Worm (Caenorhabditis elegans) whole organism, L4 larva: ENCODE data around the gene F21D5.7.
A peak's percentile ranks its signal among the peaks of the same experiment; 100 is the strongest.

Experiments used
- D1046.2 ChIP-seq: fragments of 200-800 bp; sonication (Bioruptor generic); IDR thresholded peaks from 2 replicates; pipeline ENCODE4 v1.3.6; 2022; ENCODE audit warnings: missing genetic modification characterization, missing compliant biosample characterization
- F10B5.3 ChIP-seq: sonication (generic microtip); optimal IDR thresholded peaks from 2 replicates; lab custom pipeline; 2016; ENCODE audit warnings: mild to moderate bottlenecking, missing genetic modification characterization, missing compliant biosample characterization
- F26F4.8 ChIP-seq: fragments of 200-800 bp; sonication (Bioruptor generic); conservative IDR thresholded peaks from 2 replicates; pipeline ENCODE4 v1.3.6; 2022; ENCODE audit warnings: missing genetic modification characterization, missing compliant biosample characterization
- T20F7.1 ChIP-seq: fragments of 200-800 bp; sonication (Bioruptor generic); optimal IDR thresholded peaks from 2 replicates; lab custom pipeline; 2018; ENCODE audit warnings: mild to moderate bottlenecking, missing genetic modification characterization, missing compliant biosample characterization
- Y48G9A.11 ChIP-seq: fragments of 200-800 bp; sonication (Bioruptor generic); IDR thresholded peaks from 2 replicates; pipeline ENCODE4 v1.3.6; 2022; ENCODE audit warnings: missing genetic modification reagents, missing genetic modification characterization, missing compliant biosample characterization
- Y5F2A.4 ChIP-seq: fragments of 200-800 bp; sonication (Bioruptor generic); optimal IDR thresholded peaks from 2 replicates; lab custom pipeline; 2018; ENCODE audit warnings: mild to moderate bottlenecking, missing genetic modification characterization, missing compliant biosample characterization
- Y75B8A.6 ChIP-seq: fragments of 200-800 bp; sonication (Bioruptor generic); IDR thresholded peaks from 2 replicates; pipeline ENCODE4 v1.3.6; 2022; ENCODE audit warnings: missing genetic modification reagents, missing genetic modification characterization, missing compliant biosample characterization
- ZK546.5 ChIP-seq, 2 experiments: sonication (generic microtip); optimal IDR thresholded peaks; 2 replicates each; lab custom pipeline; 2017; ENCODE audit warnings: missing biosample characterization in 2 of 2, missing genetic modification characterization in 2 of 2
- aha-1 ChIP-seq: fragments of 150-350 bp; peaks from one replicate; lab custom pipeline; 2014; ENCODE audit warnings: missing biosample characterization, missing genetic modification characterization
- attf-4 ChIP-seq: sonication (generic microtip); optimal IDR thresholded peaks from 3 replicates; lab custom pipeline; 2017; ENCODE audit warnings: missing biosample characterization, missing genetic modification characterization
- daf-16 ChIP-seq, 3 experiments: sonication (generic microtip); optimal IDR thresholded peaks; 2 replicates each; lab custom pipeline; 2016 to 2017; ENCODE audit warnings: missing genetic modification characterization in 3 of 3, missing genetic modification reagents in 3 of 3, mild to moderate bottlenecking in 2 of 3, missing compliant biosample characterization in 2 of 3, missing biosample characterization in 1 of 3, moderate library complexity in 1 of 3
- daf-19 ChIP-seq: fragments of 200-800 bp; sonication (Bioruptor generic); conservative IDR thresholded peaks from 2 replicates; pipeline ENCODE4 v1.3.6; 2022; ENCODE audit warnings: missing genetic modification characterization, missing compliant biosample characterization
- dmd-6 ChIP-seq: fragments of 200-800 bp; sonication (Bioruptor generic); IDR thresholded peaks from 2 replicates; pipeline ENCODE4 v1.3.6; 2022; ENCODE audit warnings: missing genetic modification reagents, missing genetic modification characterization, missing compliant biosample characterization
- dmd-8 ChIP-seq: fragments of 200-800 bp; sonication (Bioruptor generic); IDR thresholded peaks from 2 replicates; pipeline ENCODE4 v1.3.6; 2022; ENCODE audit warnings: missing genetic modification characterization, missing compliant biosample characterization
- dpl-1 ChIP-seq: fragments of 150-350 bp; optimal IDR thresholded peaks from 2 replicates; lab custom pipeline; 2014; ENCODE audit warnings: missing biosample characterization, missing genetic modification reagents, missing genetic modification characterization
- dve-1 ChIP-seq: sonication (generic microtip); optimal IDR thresholded peaks from 2 replicates; lab custom pipeline; 2017; ENCODE audit warnings: antibody characterized with exemption, mild to moderate bottlenecking, missing genetic modification characterization, missing compliant biosample characterization; ENCODE audit not compliant: insufficient read depth
- egl-27 ChIP-seq: sonication (generic microtip); optimal IDR thresholded peaks from 3 replicates; lab custom pipeline; 2017; ENCODE audit warnings: missing biosample characterization, missing genetic modification reagents, missing genetic modification characterization
- fos-1 ChIP-seq: fragments of 150-350 bp; optimal IDR thresholded peaks from 2 replicates; lab custom pipeline; 2014; ENCODE audit warnings: missing biosample characterization, missing genetic modification characterization
- gei-8 ChIP-seq: fragments of 200-800 bp; sonication (Bioruptor generic); optimal IDR thresholded peaks from 2 replicates; lab custom pipeline; 2018; ENCODE audit warnings: mild to moderate bottlenecking, missing genetic modification characterization, missing compliant biosample characterization
- hif-1 ChIP-seq, 2 experiments: sonication (generic microtip); optimal IDR thresholded peaks; 2 replicates each; lab custom pipeline; 2016 to 2017; ENCODE audit warnings: missing compliant biosample characterization in 2 of 2, missing genetic modification characterization in 2 of 2, missing genetic modification reagents in 2 of 2, missing genotype in 2 of 2, mild to moderate bottlenecking in 1 of 2
- hlh-11 ChIP-seq: fragments of 200-800 bp; sonication (Bioruptor generic); optimal IDR thresholded peaks from 2 replicates; lab custom pipeline; 2018; ENCODE audit warnings: mild to moderate bottlenecking, missing genetic modification characterization, missing compliant biosample characterization
- hlh-30 ChIP-seq: sonication (generic microtip); optimal IDR thresholded peaks from 2 replicates; lab custom pipeline; 2017; ENCODE audit warnings: antibody characterized with exemption, mild to moderate bottlenecking, missing genetic modification characterization, missing compliant biosample characterization; ENCODE audit not compliant: insufficient read depth
- jun-1 ChIP-seq: fragments of 150-350 bp; optimal IDR thresholded peaks from 2 replicates; lab custom pipeline; 2014; ENCODE audit warnings: missing biosample characterization, missing genetic modification reagents, missing genetic modification characterization
- lin-38 ChIP-seq: fragments of 200-800 bp; sonication (Bioruptor generic); IDR thresholded peaks from 2 replicates; pipeline ENCODE4 v1.3.6; 2022; ENCODE audit warnings: missing genetic modification reagents, missing genetic modification characterization, missing compliant biosample characterization
- lin-39 ChIP-seq: fragments of 150-350 bp; optimal IDR thresholded peaks from 2 replicates; lab custom pipeline; 2014; ENCODE audit warnings: missing biosample characterization, missing genetic modification reagents, missing genetic modification characterization
- madf-5 ChIP-seq, 2 experiments: fragments of 200-800 bp; sonication (Bioruptor generic); IDR thresholded peaks; 2 replicates each; pipeline ENCODE4 v1.3.6; 2022; ENCODE audit warnings: missing compliant biosample characterization in 2 of 2, missing genetic modification characterization in 2 of 2
- mdl-1 ChIP-seq, 2 experiments: fragments of 150-350 bp in 1 of 2; sonication (generic microtip) in 1 of 2; optimal IDR thresholded peaks; 2 replicates each; lab custom pipeline; 2014 to 2017; ENCODE audit warnings: missing biosample characterization in 2 of 2, missing genetic modification characterization in 2 of 2
- mdt-29 ChIP-seq: fragments of 200-800 bp; sonication (Bioruptor generic); IDR thresholded peaks from 2 replicates; pipeline ENCODE4 v1.3.6; 2022; ENCODE audit warnings: missing genetic modification reagents, missing genetic modification characterization, missing compliant biosample characterization
- mes-2 ChIP-seq: sonication (generic microtip); optimal IDR thresholded peaks from 2 replicates; lab custom pipeline; 2016; ENCODE audit warnings: missing genotype, mild to moderate bottlenecking, missing genetic modification characterization, missing compliant biosample characterization; ENCODE audit not compliant: poor library complexity, severe bottlenecking
- nhr-102 ChIP-seq: sonication (generic microtip); optimal IDR thresholded peaks from 2 replicates; lab custom pipeline; 2016; ENCODE audit warnings: mild to moderate bottlenecking, missing genetic modification characterization, moderate library complexity, missing compliant biosample characterization
- nhr-111 ChIP-seq: fragments of 200-800 bp; sonication (Bioruptor generic); optimal IDR thresholded peaks from 2 replicates; lab custom pipeline; 2018; ENCODE audit warnings: mild to moderate bottlenecking, missing genetic modification characterization, missing compliant biosample characterization
- nhr-25 ChIP-seq: sonication (generic microtip); optimal IDR thresholded peaks from 2 replicates; lab custom pipeline; 2017; ENCODE audit warnings: missing genetic modification characterization, mild to moderate bottlenecking, missing compliant biosample characterization, antibody characterized with exemption, moderate library complexity, borderline replicate concordance; ENCODE audit not compliant: insufficient read depth
- nhr-41 ChIP-seq: fragments of 200-800 bp; sonication (Bioruptor generic); IDR thresholded peaks from 2 replicates; pipeline ENCODE4 v1.3.6; 2022; ENCODE audit warnings: missing genetic modification reagents, missing genetic modification characterization, missing compliant biosample characterization
- nhr-48 ChIP-seq: sonication (generic microtip); optimal IDR thresholded peaks from 2 replicates; lab custom pipeline; 2016; ENCODE audit warnings: mild to moderate bottlenecking, missing genetic modification characterization, missing compliant biosample characterization
- php-3 ChIP-seq: fragments of 200-800 bp; sonication (Bioruptor generic); IDR thresholded peaks from 2 replicates; pipeline ENCODE4 v1.3.6; 2022; ENCODE audit warnings: missing genetic modification reagents, missing genetic modification characterization, missing compliant biosample characterization
- pqm-1 ChIP-seq: sonication (generic microtip); optimal IDR thresholded peaks from 2 replicates; lab custom pipeline; 2017; ENCODE audit warnings: missing biosample characterization, missing genetic modification characterization
- rbr-2 ChIP-seq: sonication (generic microtip); optimal IDR thresholded peaks from 2 replicates; lab custom pipeline; 2016; ENCODE audit warnings: missing genotype, missing genetic modification characterization, missing compliant biosample characterization
- skn-1 ChIP-seq: fragments of 150-350 bp; optimal IDR thresholded peaks from 2 replicates; lab custom pipeline; 2014; ENCODE audit warnings: missing biosample characterization, missing genetic modification characterization
- snpc-4 ChIP-seq: fragments of 150-350 bp; optimal IDR thresholded peaks from 2 replicates; lab custom pipeline; 2014; ENCODE audit warnings: missing biosample characterization, missing genetic modification characterization
- spr-1 ChIP-seq: sonication (generic microtip); optimal IDR thresholded peaks from 2 replicates; lab custom pipeline; 2016; ENCODE audit warnings: mild to moderate bottlenecking, missing genetic modification characterization, missing compliant biosample characterization
- tag-97 ChIP-seq: fragments of 200-800 bp; sonication (Bioruptor generic); IDR thresholded peaks from 2 replicates; pipeline ENCODE4 v1.3.6; 2022; ENCODE audit warnings: missing genetic modification characterization, missing compliant biosample characterization
- unc-62 ChIP-seq, 3 experiments: fragments of 150-350 bp in 1 of 3; sonication (generic microtip); optimal IDR thresholded peaks in 2 of 3; peaks in 1 of 3; 1 replicate in 1 of 3; 2 replicates in 2 of 3; lab custom pipeline; 2014 to 2017; ENCODE audit warnings: missing biosample characterization in 3 of 3, missing genetic modification characterization in 3 of 3, missing genetic modification reagents in 3 of 3, missing genotype in 1 of 3
- vab-7 ChIP-seq: fragments of 200-800 bp; sonication (Bioruptor generic); IDR thresholded peaks from 2 replicates; pipeline ENCODE4 v1.3.6; 2022; ENCODE audit warnings: missing genetic modification reagents, missing genetic modification characterization, missing compliant biosample characterization
- zfp-3 ChIP-seq: fragments of 200-800 bp; sonication (Bioruptor generic); conservative IDR thresholded peaks from 2 replicates; pipeline ENCODE4 v1.3.6; 2022; ENCODE audit warnings: missing genetic modification reagents, missing genetic modification characterization, missing compliant biosample characterization
- zip-11 ChIP-seq: fragments of 200-800 bp; sonication (Bioruptor generic); IDR thresholded peaks from 2 replicates; pipeline ENCODE4 v1.3.6; 2022; ENCODE audit warnings: missing genetic modification characterization, missing compliant biosample characterization
- ztf-11 ChIP-seq: fragments of 150-350 bp; optimal IDR thresholded peaks from 2 replicates; lab custom pipeline; 2014; ENCODE audit warnings: missing biosample characterization, missing genetic modification characterization
- ztf-7 ChIP-seq: fragments of 150-350 bp; optimal IDR thresholded peaks from 2 replicates; lab custom pipeline; 2014; ENCODE audit warnings: missing biosample characterization, missing genetic modification characterization

F21D5.7 gene

ce11 chrIV:8784855-8785327 is 41.4 kb upstream of the F21D5.7 start, which contains the start of gene C33D9.13:
Gene C33D9.13 (minus strand): TSS chrIV:8785277.
- TF ChIP-seq ZK546.5 (tag; optimal IDR thresholded peaks at IDR 0.05; lab: Kevin White, UChicago) (no peak), dmd-8 (GFP tag; lab: Robert Waterston, UW) (no peak), fos-1 (tag; lab: Kevin White, UChicago) (no peak), tag-97 (GFP tag; lab: Robert Waterston, UW) (no peak), egl-27 (tag; lab: Kevin White, UChicago) (no peak), F26F4.8 (no peak), D1046.2 (GFP tag; lab: Robert Waterston, UW) (no peak), mes-2 (no peak), nhr-48 (tag; lab: Kevin White, UChicago) (no peak), php-3 (GFP tag; lab: Robert Waterston, UW) (no peak), dve-1 (tag; lab: Kevin White, UChicago) (no peak), nhr-102 (tag; lab: Kevin White, UChicago) (no peak), hif-1 (tag; optimal IDR thresholded peaks at IDR 0.05; lab: Kevin White, UChicago) (no peak), Y75B8A.6 (GFP tag; lab: Robert Waterston, UW) (no peak), snpc-4 (tag; lab: Kevin White, UChicago) (no peak), zip-11 (GFP tag; lab: Robert Waterston, UW) (no peak)
- TF ChIP-seq, all 104 proteins: peak for 0

- TF ChIP-seq vab-7 (no peak), fos-1 (tag; lab: Kevin White, UChicago) (no peak), pqm-1 (tag; lab: Kevin White, UChicago) (peak; percentile 42), nhr-25 (peak; percentile 78), mdt-29 (GFP tag; lab: Robert Waterston, UW) (no peak), rbr-2 (tag; lab: Kevin White, UChicago) (peak; percentile 70), madf-5 (GFP tag; IDR thresholded peaks at IDR 0.05; lab: Robert Waterston, UW) (no peak), dpl-1 (GFP tag; lab: Kevin White, UChicago) (peak; percentile 37), attf-4 (no peak), ztf-7 (tag; lab: Kevin White, UChicago) (no peak), daf-19 (GFP tag; lab: Robert Waterston, UW) (no peak), dmd-6 (GFP tag; lab: Robert Waterston, UW) (no peak), skn-1 (no peak), hlh-11 (peak; percentile 98), T20F7.1 (GFP tag; lab: Kevin White, UChicago) (no peak), lin-38 (GFP tag; lab: Robert Waterston, UW) (no peak), jun-1 (tag; lab: Kevin White, UChicago) (peak; percentile 11), dve-1 (tag; lab: Kevin White, UChicago) (peak; percentile 85), spr-1 (tag; lab: Kevin White, UChicago) (no peak), gei-8 (GFP tag; lab: Kevin White, UChicago) (no peak), F10B5.3 (tag; lab: Kevin White, UChicago) (no peak), Y48G9A.11 (GFP tag; lab: Robert Waterston, UW) (no peak), nhr-111 (no peak), Y5F2A.4 (GFP tag; lab: Kevin White, UChicago) (no peak), nhr-41 (0 out of 2 replicates have a peak, but pooled peaks have one; percentile 17), hlh-30 (tag; lab: Kevin White, UChicago) (peak; percentile 91), aha-1 (tag; lab: Kevin White, UChicago) (peak; percentile 94), nhr-48 (tag; lab: Kevin White, UChicago) (peak; percentile 60), mdl-1 (tag; optimal IDR thresholded peaks at IDR 0.05; lab: Kevin White, UChicago) (peak in 1 of 2 experiments; percentile 88), egl-27 (tag; lab: Kevin White, UChicago) (no peak), zfp-3 (GFP tag; lab: Robert Waterston, UW) (no peak), ztf-11 (tag; lab: Kevin White, UChicago) (no peak), lin-39 (tag; lab: Kevin White, UChicago) (no peak), tag-97 (GFP tag; lab: Robert Waterston, UW) (no peak), daf-16 (GFP tag; optimal IDR thresholded peaks at IDR 0.05; lab: Kevin White, UChicago) (no peak), daf-16 (tag; optimal IDR thresholded peaks at IDR 0.05; lab: Kevin White, UChicago) (peak; percentile 75), unc-62 (GFP tag; optimal IDR thresholded peaks at IDR 0.05 in 1 of 2; lab: Kevin White, UChicago) (peak in 1 of 2 experiments; percentile 98), unc-62 (tag; optimal IDR thresholded peaks at IDR 0.05; lab: Kevin White, UChicago) (no peak), php-3 (GFP tag; lab: Robert Waterston, UW) (no peak)
Observed at ce11 chrIV:8782172-8782571, 38.7 kb upstream of the F21D5.7 start.
